Fruit fly (Drosophila melanogaster): ENCODE data around the gene mew.

mew gene

DNA sequence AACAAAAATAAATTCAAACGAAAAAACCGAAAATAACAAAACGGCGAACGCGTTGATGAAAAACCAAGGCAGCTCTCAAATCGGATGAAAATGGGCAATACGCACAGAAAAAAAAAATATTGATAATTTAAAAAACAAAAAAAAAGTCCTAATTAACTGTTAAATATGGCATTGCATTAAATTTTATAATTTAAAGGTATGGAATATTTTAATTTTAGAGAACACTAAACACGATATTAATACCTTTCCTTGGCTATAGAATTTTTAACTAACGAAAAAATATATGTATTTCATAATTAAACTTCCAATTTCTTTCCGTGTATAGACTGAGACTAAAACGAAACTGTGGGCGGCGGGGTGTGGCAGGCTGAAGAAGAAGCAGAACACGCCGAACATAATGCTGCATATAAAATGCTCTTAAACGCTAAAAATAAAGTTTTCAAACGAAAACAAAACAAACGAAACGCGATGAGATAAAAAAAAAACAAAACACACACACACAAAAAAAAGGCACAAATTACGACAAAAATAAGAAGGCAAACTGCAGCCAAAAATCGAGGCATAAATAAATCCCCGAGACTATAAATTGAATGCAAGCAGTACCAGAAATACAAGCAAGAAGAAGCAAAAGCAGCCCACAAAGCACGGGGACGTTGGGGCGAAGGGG is 16.3 kb upstream of the mew start (continued):
- TF ChIP-seq Dp (GFP tag; optimal IDR thresholded peaks at IDR 0.05) (no peak), pros (GFP tag; optimal IDR thresholded peaks at IDR 0.05) (no peak), Xrp1 (GFP tag; IDR thresholded peaks at IDR 0.05) (peak; percentile 75), Trl (optimal IDR thresholded peaks at IDR 0.05) (no peak), Trl (GFP tag; optimal IDR thresholded peaks at IDR 0.05) (no peak), CG8290 (GFP tag; optimal IDR thresholded peaks at IDR 0.05) (no peak), CG8290 (tag; optimal IDR thresholded peaks at IDR 0.05) (no peak), CG4854 (GFP tag; optimal IDR thresholded peaks at IDR 0.05) (no peak), CG17612 (GFP tag; IDR thresholded peaks at IDR 0.05) (no peak), CG17186 (GFP tag; optimal IDR thresholded peaks at IDR 0.05) (no peak), crol (GFP tag; IDR thresholded peaks at IDR 0.05) (no peak), CG12071 (GFP tag; optimal IDR thresholded peaks at IDR 0.05) (no peak), CG6683 (GFP tag; optimal IDR thresholded peaks at IDR 0.05) (no peak), CG30020 (tag; optimal IDR thresholded peaks at IDR 0.05) (no peak), CG12659 (GFP tag; optimal IDR thresholded peaks at IDR 0.05) (peak; percentile 49), lbe (GFP tag; optimal IDR thresholded peaks at IDR 0.05) (no peak), kay (GFP tag; optimal IDR thresholded peaks at IDR 0.05) (no peak), MESR4 (GFP tag; optimal IDR thresholded peaks at IDR 0.05) (no peak), Awh (GFP tag; IDR thresholded peaks at IDR 0.05) (peak; percentile 40; the same call in 1 of the 2 replicates), NFAT (GFP tag; IDR thresholded peaks at IDR 0.05) (no peak), peb (GFP tag; IDR thresholded peaks at IDR 0.05) (no peak), CG10321 (GFP tag; IDR thresholded peaks at IDR 0.05) (no peak), otp (GFP tag; IDR thresholded peaks at IDR 0.05) (no peak), cas (GFP tag; IDR thresholded peaks at IDR 0.05) (no peak), tio (GFP tag; optimal IDR thresholded peaks at IDR 0.05) (peak; percentile 37), CG3065 (GFP tag; optimal IDR thresholded peaks at IDR 0.05) (no peak), CG10565 (GFP tag; optimal IDR thresholded peaks at IDR 0.05) (no peak), Fer2 (tag; optimal IDR thresholded peaks at IDR 0.05) (peak; percentile 10), Lim3 (GFP tag; IDR thresholded peaks at IDR 0.05) (no peak), zfh1 (GFP tag; IDR thresholded peaks at IDR 0.05) (no peak), CG14710 (tag; optimal IDR thresholded peaks at IDR 0.05) (peak; percentile 61), CG34376 (GFP tag; optimal IDR thresholded peaks at IDR 0.05) (no peak), ranshi (GFP tag; IDR thresholded peaks at IDR 0.05) (no peak), CG11695 (GFP tag; IDR thresholded peaks at IDR 0.05) (peak; percentile 70; the same call in 1 of the 3 replicates), pb (GFP tag; optimal IDR thresholded peaks at IDR 0.05) (no peak), org-1 (GFP tag; optimal IDR thresholded peaks at IDR 0.05) (peak; percentile 14), cg (GFP tag; optimal IDR thresholded peaks at IDR 0.05) (no peak), sr (GFP tag; IDR thresholded peaks at IDR 0.05) (no peak), CG4404 (GFP tag; IDR thresholded peaks at IDR 0.05) (no peak), Ets97D (GFP tag; optimal IDR thresholded peaks at IDR 0.05) (no peak), CG6654 (GFP tag; optimal IDR thresholded peaks at IDR 0.05) (no peak), CG2889 (GFP tag; IDR thresholded peaks at IDR 0.05) (no peak), CG11723 (GFP tag; optimal IDR thresholded peaks at IDR 0.05) (peak; percentile 2), ssp (GFP tag; IDR thresholded peaks at IDR 0.05) (peak; percentile 33), CG11085 (GFP tag; IDR thresholded peaks at IDR 0.05) (no peak), CG8089 (GFP tag; optimal IDR thresholded peaks at IDR 0.05) (no peak), ATbp (GFP tag; optimal IDR thresholded peaks at IDR 0.05) (peak; percentile 9), unc-4 (GFP tag; IDR thresholded peaks at IDR 0.05; ENCODE audit: partially characterized antibody) (no peak), CG9817 (tag; optimal IDR thresholded peaks at IDR 0.05) (peak; percentile 53), CG3847 (GFP tag; IDR thresholded peaks at IDR 0.05) (peak; percentile 43; the same call in 1 of the 2 replicates), Asciz (GFP tag; optimal IDR thresholded peaks at IDR 0.05) (peak; percentile 49), schlank (tag; optimal IDR thresholded peaks at IDR 0.05) (no peak)
